Worm (Caenorhabditis elegans) whole organism, L1 larva: Measurements from ENCODE around the gene K02E7.7.

Experiments
- blmp-1 ChIP-seq: fragments of 150-350 bp; optimal IDR thresholded peaks from 2 replicates; lab custom pipeline; 2014; ENCODE audit warnings: missing biosample characterization, missing genetic modification characterization
- ceh-82 ChIP-seq, 3 experiments: fragments of 150-350 bp in 1 of 3; sonication (generic microtip) in 2 of 3; optimal IDR thresholded peaks; 2 replicates each; lab custom pipeline; 2014 to 2017; ENCODE audit warnings: missing biosample characterization in 3 of 3, missing genetic modification characterization in 3 of 3
- elt-2 ChIP-seq: sonication (generic microtip); optimal IDR thresholded peaks from 2 replicates; lab custom pipeline; 2016; ENCODE audit warnings: missing genetic modification characterization, mild to moderate bottlenecking, inconsistent platforms, missing compliant biosample characterization, missing genetic modification reagents
- fos-1 ChIP-seq: fragments of 150-350 bp; optimal IDR thresholded peaks from 2 replicates; lab custom pipeline; 2014; ENCODE audit warnings: missing biosample characterization, missing genetic modification characterization
- nhr-28 ChIP-seq: fragments of 150-350 bp; optimal IDR thresholded peaks from 2 replicates; lab custom pipeline; 2014; ENCODE audit warnings: missing biosample characterization, missing genetic modification characterization
- nhr-76 ChIP-seq: sonication (generic microtip); optimal IDR thresholded peaks from 2 replicates; lab custom pipeline; 2017; ENCODE audit warnings: missing biosample characterization, missing genetic modification characterization
- nhr-84 ChIP-seq: sonication (generic microtip); optimal IDR thresholded peaks from 2 replicates; lab custom pipeline; 2017; ENCODE audit warnings: missing biosample characterization, missing genetic modification characterization
- snpc-4 ChIP-seq: fragments of 150-350 bp; optimal IDR thresholded peaks from 2 replicates; lab custom pipeline; 2014; ENCODE audit warnings: missing biosample characterization, missing genetic modification characterization
- sox-4 ChIP-seq: sonication (generic microtip); optimal IDR thresholded peaks from 2 replicates; lab custom pipeline; 2016; ENCODE audit warnings: missing genetic modification characterization, missing compliant biosample characterization
- unc-98 ChIP-seq: fragments of 200-800 bp; sonication (Bioruptor generic); IDR thresholded peaks from 2 replicates; pipeline ENCODE4 v1.3.6; 2022; ENCODE audit warnings: missing genetic modification characterization, missing compliant biosample characterization

- TF ChIP-seq nhr-28 (no peak), ceh-82 (tag; optimal IDR thresholded peaks at IDR 0.05; lab: Kevin White, UChicago) (no peak), snpc-4 (tag; lab: Kevin White, UChicago) (no peak), nhr-76 (tag; lab: Kevin White, UChicago) (no peak), blmp-1 (tag; lab: Kevin White, UChicago) (no peak), sox-4 (tag; lab: Kevin White, UChicago) (no peak), unc-98 (no peak), fos-1 (tag; lab: Kevin White, UChicago) (no peak), nhr-84 (no peak), elt-2 (tag; lab: Kevin White, UChicago) (no peak)
Measured at ce11 chrII:1104409-1104808, 49.6 kb downstream of the K02E7.7 start, which contains the start of gene T13B5.9.
